Worm (Caenorhabditis elegans): Measurements from ENCODE around the gene F41C3.1.

DNA sequence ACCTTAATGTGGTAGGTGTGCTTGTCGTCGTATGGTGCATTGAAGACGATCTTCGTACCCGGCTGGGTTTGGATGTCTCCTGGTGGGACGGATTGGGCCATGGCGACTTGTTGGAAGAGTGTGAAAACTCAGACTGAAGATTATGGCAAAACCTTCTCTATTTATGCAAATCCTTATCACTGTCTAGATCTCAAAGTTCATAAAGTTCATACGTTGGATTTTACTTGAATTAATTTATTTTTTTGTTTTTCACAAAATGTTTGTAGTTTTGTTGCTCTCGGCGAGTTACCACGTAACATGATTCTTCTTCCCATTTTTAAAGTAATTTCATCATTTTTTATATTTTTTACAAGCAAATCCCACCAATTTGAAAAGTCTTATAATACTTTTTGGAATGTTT lies 34.1 kb downstream of the F41C3.1 start, which contains the start of gene msp-3:
- no peak for TF ChIP-seq unc-62 (GFP tag; optimal IDR thresholded peaks at IDR 0.05)
- TF ChIP-seq lsy-2 (tag; optimal IDR thresholded peaks at IDR 0.05) = no peak
- TF ChIP-seq fos-1 (tag; optimal IDR thresholded peaks at IDR 0.05) = no peak
- no peak for TF ChIP-seq nhr-25 (tag; optimal IDR thresholded peaks at IDR 0.05)
- no peak for TF ChIP-seq skn-1 (tag; optimal IDR thresholded peaks at IDR 0.05)
- no peak for TF ChIP-seq lin-13 (GFP tag; optimal IDR thresholded peaks at IDR 0.05)
- TF ChIP-seq ceh-82 (tag; optimal IDR thresholded peaks at IDR 0.05) = no peak
- TF ChIP-seq alr-1 (tag; optimal IDR thresholded peaks at IDR 0.05) = no peak
- no peak for TF ChIP-seq crh-2 (tag; optimal IDR thresholded peaks at IDR 0.05)
- TF ChIP-seq snpc-4 (tag; optimal IDR thresholded peaks at IDR 0.05) = no peak
- no peak for TF ChIP-seq elt-3 (tag; optimal IDR thresholded peaks at IDR 0.05)
- no peak for TF ChIP-seq aly-2 (tag; optimal IDR thresholded peaks at IDR 0.05)
- no peak for TF ChIP-seq nhr-11 (tag; optimal IDR thresholded peaks at IDR 0.05)
